4 fruit fly cellular contexts compared by ENCODE assay signal in genomic region chr2L:1719971-1720370, dm6.
TF ChIP-seq lines count a peak whose summit lies in the region.

No protein-coding gene starts in this region.

- no peak for TF ChIP-seq CTCF in whole organism, embryonic (GFP tag; optimal IDR thresholded peaks at IDR 0.05; lab: Kevin White, UChicago)

TF ChIP-seq in whole organism, embryonic, 481 proteins besides CTCF, POLR2A, EP300 and RAD21:
- TF ChIP-seq sug (tag; optimal IDR thresholded peaks at IDR 0.05; lab: Kevin White, UChicago), result peak; percentile 38
- TF ChIP-seq Pdp1 (GFP tag; optimal IDR thresholded peaks at IDR 0.05; lab: Kevin White, UChicago), result peak in 1 of 2 experiments; percentile 49
- TF ChIP-seq CG30020 (tag; optimal IDR thresholded peaks at IDR 0.05; lab: Kevin White, UChicago), result no peak
- peak; percentile 46 for TF ChIP-seq Med (GFP tag; lab: Kevin White, UChicago)
- TF ChIP-seq chinmo (GFP tag; IDR thresholded peaks at IDR 0.05; lab: Robert Waterston, UW; ENCODE audit: partially characterized antibody), result 0 out of 4 replicates have a peak, but pooled peaks have one; percentile 57

TF ChIP-seq in whole organism, prepupa, 60 proteins besides CTCF, POLR2A, EP300 and RAD21:
- TF ChIP-seq Hr38 (GFP tag; optimal IDR thresholded peaks at IDR 0.05; lab: Kevin White, UChicago) (no peak), vri (GFP tag; optimal IDR thresholded peaks at IDR 0.05; lab: Kevin White, UChicago) (peak; percentile 12), fd85E (GFP tag; optimal IDR thresholded peaks at IDR 0.05; lab: Kevin White, UChicago) (no peak), Eip75B (GFP tag; optimal IDR thresholded peaks at IDR 0.05; lab: Kevin White, UChicago) (no peak), dsx (GFP tag; optimal IDR thresholded peaks at IDR 0.05; lab: Kevin White, UChicago; ENCODE audit: poor library complexity, severe bottlenecking) (no peak), acj6 (GFP tag; optimal IDR thresholded peaks at IDR 0.05; lab: Kevin White, UChicago) (no peak), OdsH (GFP tag; optimal IDR thresholded peaks at IDR 0.05; lab: Kevin White, UChicago) (no peak), CG31627 (GFP tag; optimal IDR thresholded peaks at IDR 0.05; lab: Kevin White, UChicago) (no peak), CG34406 (GFP tag; optimal IDR thresholded peaks at IDR 0.05; lab: Kevin White, UChicago) (no peak), CG6792 (GFP tag; optimal IDR thresholded peaks at IDR 0.05; lab: Kevin White, UChicago) (no peak), topi (GFP tag; optimal IDR thresholded peaks at IDR 0.05; lab: Kevin White, UChicago) (no peak), CG8319 (GFP tag; optimal IDR thresholded peaks at IDR 0.05; lab: Kevin White, UChicago) (no peak), CG10631 (GFP tag; optimal IDR thresholded peaks at IDR 0.05; lab: Kevin White, UChicago) (no peak), CG32006 (GFP tag; optimal IDR thresholded peaks at IDR 0.05; lab: Kevin White, UChicago) (no peak), CG11902 (GFP tag; optimal IDR thresholded peaks at IDR 0.05; lab: Kevin White, UChicago) (no peak), CG3919 (GFP tag; optimal IDR thresholded peaks at IDR 0.05; lab: Kevin White, UChicago) (no peak), CG1621 (tag; optimal IDR thresholded peaks at IDR 0.05; lab: Kevin White, UChicago) (no peak), svp (GFP tag; lab: Kevin White, UChicago) (peak; percentile 99)

TF ChIP-seq in whole organism, pupa, 21 proteins besides CTCF, POLR2A, EP300 and RAD21:
- no peak for TF ChIP-seq rn (GFP tag; IDR thresholded peaks at IDR 0.05; lab: Robert Waterston, UW)
- peak; percentile 16 for TF ChIP-seq EcR (GFP tag; optimal IDR thresholded peaks at IDR 0.05; lab: Kevin White, UChicago)

TF ChIP-seq in whole organism, wandering third instar larva, 38 proteins besides CTCF, POLR2A, EP300 and RAD21:
- TF ChIP-seq Rel (GFP tag; optimal IDR thresholded peaks at IDR 0.05; lab: Kevin White, UChicago), result no peak
- peak; percentile 41 for TF ChIP-seq Rel (tag; optimal IDR thresholded peaks at IDR 0.05; lab: Kevin White, UChicago)
- TF ChIP-seq OdsH (GFP tag; optimal IDR thresholded peaks at IDR 0.05; lab: Kevin White, UChicago), result no peak
